Worm (Caenorhabditis elegans) whole organism, midembryonic: ENCODE data around the gene aldo-1.

ENCODE experiments used
- T22C8.4 ChIP-seq: fragments of 200-800 bp; sonication (Bioruptor generic); IDR thresholded peaks from 2 replicates; pipeline ENCODE4 v1.3.6; 2022; ENCODE audit warnings: missing genetic modification characterization, missing compliant biosample characterization
- cog-1 ChIP-seq: sonication (generic microtip); optimal IDR thresholded peaks from 2 replicates; lab custom pipeline; 2016; ENCODE audit warnings: missing genetic modification characterization, missing compliant biosample characterization
- flt-1 ChIP-seq: fragments of 200-800 bp; sonication (Bioruptor generic); IDR thresholded peaks from 2 replicates; pipeline ENCODE4 v1.3.6; 2022; ENCODE audit warnings: missing genetic modification characterization, missing compliant biosample characterization
- klf-2 ChIP-seq: fragments of 200-800 bp; sonication (Bioruptor generic); conservative IDR thresholded peaks from 2 replicates; pipeline ENCODE4 v1.3.6; 2022; ENCODE audit warnings: missing genetic modification reagents, missing genetic modification characterization, missing compliant biosample characterization
- med-1 ChIP-seq: sonication (generic microtip); optimal IDR thresholded peaks from 2 replicates; lab custom pipeline; 2017; ENCODE audit warnings: missing genetic modification characterization, mild to moderate bottlenecking, missing compliant biosample characterization, antibody characterized with exemption, missing genetic modification reagents; ENCODE audit not compliant: insufficient read depth
- ref-1 ChIP-seq: fragments of 200-800 bp; sonication (Bioruptor generic); conservative IDR thresholded peaks from 2 replicates; pipeline ENCODE4 v1.3.6; 2022; ENCODE audit warnings: missing genetic modification reagents, missing genetic modification characterization, missing compliant biosample characterization
- tab-1 ChIP-seq: fragments of 200-800 bp; sonication (Bioruptor generic); IDR thresholded peaks from 2 replicates; pipeline ENCODE4 v1.3.6; 2022; ENCODE audit warnings: missing genetic modification characterization, missing compliant biosample characterization
- ztf-23 ChIP-seq: fragments of 200-800 bp; sonication (Bioruptor generic); IDR thresholded peaks from 2 replicates; pipeline ENCODE4 v1.3.6; 2022; ENCODE audit warnings: missing genetic modification reagents, missing genetic modification characterization, missing compliant biosample characterization
- ztf-29 ChIP-seq: fragments of 200-800 bp; sonication (Bioruptor generic); IDR thresholded peaks from 2 replicates; pipeline ENCODE4 v1.3.6; 2022; ENCODE audit warnings: missing genetic modification reagents, missing genetic modification characterization, missing compliant biosample characterization

aldo-1 gene

ce11 chrIII:13564929-13565328 lies at the start of gene aldo-1:
Gene aldo-1, minus strand, starts transcription at chrIII:13564937.
- TF ChIP-seq ztf-29 (GFP tag; lab: Robert Waterston, UW): no peak
- no peak for TF ChIP-seq cog-1 (tag; lab: Kevin White, UChicago)
- no peak for TF ChIP-seq ref-1 (GFP tag; lab: Robert Waterston, UW)
- TF ChIP-seq flt-1 (GFP tag; lab: Robert Waterston, UW): 0 out of 2 replicates have a peak, but pooled peaks have one; percentile 35
- peak; percentile 44; the same call in 1 of the 2 replicates for TF ChIP-seq T22C8.4
- TF ChIP-seq tab-1 (GFP tag; lab: Robert Waterston, UW): no peak
- no peak for TF ChIP-seq med-1
- TF ChIP-seq ztf-23: no peak
- no peak for TF ChIP-seq klf-2 (GFP tag; lab: Robert Waterston, UW)

ce11 chrIII:13614206-13614605 lies 49.5 kb upstream of the aldo-1 start:
- TF ChIP-seq ztf-23 (no peak), flt-1 (GFP tag; lab: Robert Waterston, UW) (no peak), tab-1 (GFP tag; lab: Robert Waterston, UW) (no peak), klf-2 (GFP tag; lab: Robert Waterston, UW) (no peak), T22C8.4 (no peak), ztf-29 (GFP tag; lab: Robert Waterston, UW) (no peak), cog-1 (tag; lab: Kevin White, UChicago) (no peak), ref-1 (GFP tag; lab: Robert Waterston, UW) (no peak), med-1 (no peak)

- TF ChIP-seq cog-1 (tag; lab: Kevin White, UChicago) (no peak), ref-1 (GFP tag; lab: Robert Waterston, UW) (no peak), ztf-23 (no peak), T22C8.4 (no peak), klf-2 (GFP tag; lab: Robert Waterston, UW) (no peak), ztf-29 (GFP tag; lab: Robert Waterston, UW) (no peak), tab-1 (GFP tag; lab: Robert Waterston, UW) (no peak), med-1 (no peak), flt-1 (GFP tag; lab: Robert Waterston, UW) (no peak)
Measured at ce11 chrIII:13607833-13608232, 43.1 kb upstream of the aldo-1 start, which contains the start of gene shpk-1. Gene shpk-1, plus strand, starts transcription at chrIII:13608020.

ce11 chrIII:13606865-13607264 lies 42.1 kb upstream of the aldo-1 start:
- no peak for TF ChIP-seq flt-1 (GFP tag; lab: Robert Waterston, UW)

ce11 chrIII:13606016-13606530 lies 41.3 kb upstream of the aldo-1 start, which contains the start of gene act-5:
Gene act-5, minus strand, starts transcription at chrIII:13606066.
- TF ChIP-seq ztf-23: no peak
- TF ChIP-seq T22C8.4: no peak
- no peak for TF ChIP-seq klf-2 (GFP tag; lab: Robert Waterston, UW)
- no peak for TF ChIP-seq tab-1 (GFP tag; lab: Robert Waterston, UW)

- TF ChIP-seq ref-1 (GFP tag; lab: Robert Waterston, UW) (no peak), tab-1 (GFP tag; lab: Robert Waterston, UW) (no peak), T22C8.4 (no peak), ztf-23 (no peak), ztf-29 (GFP tag; lab: Robert Waterston, UW) (no peak)
Measured at ce11 chrIII:13604834-13605233, 40.1 kb upstream of the aldo-1 start.

ce11 chrIII:13600254-13600653 lies 35.5 kb upstream of the aldo-1 start:
- TF ChIP-seq flt-1 (GFP tag; lab: Robert Waterston, UW) (no peak), ztf-29 (GFP tag; lab: Robert Waterston, UW) (no peak), cog-1 (tag; lab: Kevin White, UChicago) (no peak), ref-1 (GFP tag; lab: Robert Waterston, UW) (no peak), klf-2 (GFP tag; lab: Robert Waterston, UW) (no peak), tab-1 (GFP tag; lab: Robert Waterston, UW) (no peak), med-1 (no peak), ztf-23 (no peak), T22C8.4 (no peak)

ce11 chrIII:13585136-13585535 lies 20.4 kb upstream of the aldo-1 start:
- TF ChIP-seq klf-2 (GFP tag; lab: Robert Waterston, UW) (0 out of 2 replicates have a peak, but pooled peaks have one; percentile 17), T22C8.4 (0 out of 2 replicates have a peak, but pooled peaks have one; percentile 26), tab-1 (GFP tag; lab: Robert Waterston, UW) (peak; percentile 73)

- TF ChIP-seq T22C8.4 (no peak), flt-1 (GFP tag; lab: Robert Waterston, UW) (no peak), cog-1 (tag; lab: Kevin White, UChicago) (no peak), ztf-23 (no peak), ref-1 (GFP tag; lab: Robert Waterston, UW) (no peak), tab-1 (GFP tag; lab: Robert Waterston, UW) (no peak), ztf-29 (GFP tag; lab: Robert Waterston, UW) (no peak), klf-2 (GFP tag; lab: Robert Waterston, UW) (no peak), med-1 (no peak)
Measured at ce11 chrIII:13581727-13582126, 17.0 kb upstream of the aldo-1 start.

- TF ChIP-seq T22C8.4: no peak
- no peak for TF ChIP-seq klf-2 (GFP tag; lab: Robert Waterston, UW)
- TF ChIP-seq ref-1 (GFP tag; lab: Robert Waterston, UW): no peak
- TF ChIP-seq ztf-23: no peak
- no peak for TF ChIP-seq tab-1 (GFP tag; lab: Robert Waterston, UW)
- no peak for TF ChIP-seq med-1
- no peak for TF ChIP-seq flt-1 (GFP tag; lab: Robert Waterston, UW)
- TF ChIP-seq cog-1 (tag; lab: Kevin White, UChicago): no peak
- no peak for TF ChIP-seq ztf-29 (GFP tag; lab: Robert Waterston, UW)
Measured at ce11 chrIII:13580538-13580937, 15.8 kb upstream of the aldo-1 start, which contains the start of gene T05D4.5. Gene T05D4.5, plus strand, starts transcription at chrIII:13580838.
